Worm (Caenorhabditis elegans) whole organism, late embryonic: ENCODE data around the gene F53F4.17.

ENCODE experiments used
- C38D4.7 ChIP-seq: fragments of 200-800 bp; sonication (Bioruptor generic); optimal IDR thresholded peaks from 2 replicates; lab custom pipeline; 2018; ENCODE audit warnings: mild to moderate bottlenecking, missing genetic modification characterization, moderate library complexity, missing compliant biosample characterization
- K09A11.1 ChIP-seq: sonication (generic microtip); optimal IDR thresholded peaks from 2 replicates; lab custom pipeline; 2017; ENCODE audit warnings: antibody characterized with exemption, mild to moderate bottlenecking, missing genetic modification characterization, missing compliant biosample characterization; ENCODE audit not compliant: insufficient read depth
- T23F11.4 ChIP-seq: fragments of 200-800 bp; sonication (Bioruptor generic); optimal IDR thresholded peaks from 2 replicates; lab custom pipeline; 2018; ENCODE audit warnings: mild to moderate bottlenecking, missing genetic modification characterization, missing compliant biosample characterization
- ceh-14 ChIP-seq: sonication (generic microtip); optimal IDR thresholded peaks from 2 replicates; lab custom pipeline; 2016; ENCODE audit warnings: missing genotype, missing genetic modification characterization, missing compliant biosample characterization
- ceh-18 ChIP-seq: sonication (generic microtip); optimal IDR thresholded peaks from 2 replicates; lab custom pipeline; 2016; ENCODE audit warnings: missing genetic modification characterization, missing compliant biosample characterization
- ceh-19 ChIP-seq: fragments of 200-800 bp; sonication (Bioruptor generic); optimal IDR thresholded peaks from 2 replicates; lab custom pipeline; 2018; ENCODE audit warnings: mild to moderate bottlenecking, missing genetic modification characterization, missing compliant biosample characterization
- ceh-24 ChIP-seq: sonication (generic microtip); optimal IDR thresholded peaks from 2 replicates; lab custom pipeline; 2016; ENCODE audit warnings: mild to moderate bottlenecking, missing genetic modification characterization, missing compliant biosample characterization
- ceh-34 ChIP-seq: sonication (generic microtip); optimal IDR thresholded peaks from 2 replicates; lab custom pipeline; 2016; ENCODE audit warnings: mild to moderate bottlenecking, missing genetic modification characterization, missing compliant biosample characterization
- ceh-45 ChIP-seq: fragments of 200-800 bp; sonication (Bioruptor generic); IDR thresholded peaks from 2 replicates; pipeline ENCODE4 v1.3.6; 2022; ENCODE audit warnings: missing genetic modification reagents, missing genetic modification characterization, missing compliant biosample characterization
- ceh-9 ChIP-seq: sonication (generic microtip); optimal IDR thresholded peaks from 2 replicates; lab custom pipeline; 2016; ENCODE audit warnings: mild to moderate bottlenecking, missing genetic modification characterization, inconsistent platforms, missing compliant biosample characterization
- dmd-4 ChIP-seq: sonication (generic microtip); optimal IDR thresholded peaks from 2 replicates; lab custom pipeline; 2016; ENCODE audit warnings: borderline replicate concordance, missing genetic modification characterization, missing compliant biosample characterization
- dve-1 ChIP-seq: sonication (generic microtip); optimal IDR thresholded peaks from 2 replicates; lab custom pipeline; 2017; ENCODE audit warnings: antibody characterized with exemption, mild to moderate bottlenecking, missing genetic modification characterization, missing compliant biosample characterization
- elt-4 ChIP-seq: sonication (generic microtip); optimal IDR thresholded peaks from 2 replicates; lab custom pipeline; 2016; ENCODE audit warnings: missing genetic modification characterization, missing compliant biosample characterization
- eyg-1 ChIP-seq: sonication (generic microtip); optimal IDR thresholded peaks from 2 replicates; lab custom pipeline; 2016; ENCODE audit warnings: missing genotype, missing genetic modification characterization, missing compliant biosample characterization
- fkh-10 ChIP-seq: fragments of 150-350 bp; optimal IDR thresholded peaks from 2 replicates; lab custom pipeline; 2014; ENCODE audit warnings: missing biosample characterization, missing genetic modification reagents, missing genetic modification characterization
- hlh-15 ChIP-seq: sonication (generic microtip); optimal IDR thresholded peaks from 2 replicates; lab custom pipeline; 2016; ENCODE audit warnings: missing genetic modification characterization, missing compliant biosample characterization
- nfya-1 ChIP-seq: sonication (generic microtip); optimal IDR thresholded peaks from 2 replicates; lab custom pipeline; 2017; ENCODE audit warnings: missing genetic modification characterization, mild to moderate bottlenecking, missing compliant biosample characterization, antibody characterized with exemption, moderate library complexity
- nhr-11 ChIP-seq: fragments of 150-350 bp; optimal IDR thresholded peaks from 2 replicates; lab custom pipeline; 2014; ENCODE audit warnings: missing biosample characterization, missing genetic modification characterization
- nhr-232 ChIP-seq: sonication (generic microtip); optimal IDR thresholded peaks from 2 replicates; lab custom pipeline; 2016; ENCODE audit warnings: missing genetic modification characterization, missing compliant biosample characterization
- npax-4 ChIP-seq: sonication (generic microtip); optimal IDR thresholded peaks from 2 replicates; lab custom pipeline; 2016; ENCODE audit warnings: missing genetic modification characterization, missing compliant biosample characterization
- pat-9 ChIP-seq: fragments of 200-800 bp; sonication (Bioruptor generic); optimal IDR thresholded peaks from 2 replicates; lab custom pipeline; 2018; ENCODE audit warnings: mild to moderate bottlenecking, missing genetic modification characterization, moderate library complexity, missing compliant biosample characterization
- pax-1 ChIP-seq: fragments of 150-350 bp; optimal IDR thresholded peaks from 2 replicates; lab custom pipeline; 2014; ENCODE audit warnings: missing biosample characterization, missing genetic modification characterization
- pha-2 ChIP-seq: sonication (generic microtip); optimal IDR thresholded peaks from 2 replicates; lab custom pipeline; 2017; ENCODE audit warnings: mild to moderate bottlenecking, missing genetic modification characterization, missing compliant biosample characterization
- pha-4 ChIP-seq: fragments of 150-350 bp; optimal IDR thresholded peaks from 2 replicates; lab custom pipeline; 2018; ENCODE audit warnings: missing biosample characterization, missing genetic modification reagents, missing genetic modification characterization
- pqm-1 ChIP-seq: sonication (generic microtip); optimal IDR thresholded peaks from 2 replicates; lab custom pipeline; 2016; ENCODE audit warnings: missing genetic modification characterization, missing compliant biosample characterization
- pros-1 ChIP-seq: fragments of 150-350 bp; optimal IDR thresholded peaks from 2 replicates; lab custom pipeline; 2014; ENCODE audit warnings: missing biosample characterization, missing genetic modification reagents, missing genetic modification characterization
- ref-2 ChIP-seq: sonication (generic microtip); optimal IDR thresholded peaks from 2 replicates; lab custom pipeline; 2016; ENCODE audit warnings: missing genetic modification characterization, missing compliant biosample characterization
- rnt-1 ChIP-seq: sonication (generic microtip); optimal IDR thresholded peaks from 2 replicates; lab custom pipeline; 2016; ENCODE audit warnings: missing genetic modification characterization, missing compliant biosample characterization
- sox-2 ChIP-seq: fragments of 200-800 bp; sonication (Bioruptor generic); IDR thresholded peaks from 2 replicates; pipeline ENCODE4 v1.3.6; 2022; ENCODE audit warnings: missing genetic modification reagents, missing genetic modification characterization, missing compliant biosample characterization
- syd-9 ChIP-seq: sonication (generic microtip); optimal IDR thresholded peaks from 2 replicates; lab custom pipeline; 2016; ENCODE audit warnings: mild to moderate bottlenecking, missing genetic modification characterization, moderate library complexity, missing compliant biosample characterization
- tbx-7 ChIP-seq: sonication (generic microtip); optimal IDR thresholded peaks from 2 replicates; lab custom pipeline; 2016; ENCODE audit warnings: missing genotype, missing genetic modification characterization, missing compliant biosample characterization
- unc-55 ChIP-seq: sonication (generic microtip); optimal IDR thresholded peaks from 2 replicates; lab custom pipeline; 2017; ENCODE audit warnings: missing biosample characterization, missing genetic modification reagents, missing genetic modification characterization
- unc-86 ChIP-seq: sonication (generic microtip); optimal IDR thresholded peaks from 2 replicates; lab custom pipeline; 2016; ENCODE audit warnings: missing genetic modification characterization, missing compliant biosample characterization
- zip-5 ChIP-seq: sonication (generic microtip); optimal IDR thresholded peaks from 2 replicates; lab custom pipeline; 2016; ENCODE audit warnings: missing genetic modification characterization, missing compliant biosample characterization

The F53F4.17 gene

DNA sequence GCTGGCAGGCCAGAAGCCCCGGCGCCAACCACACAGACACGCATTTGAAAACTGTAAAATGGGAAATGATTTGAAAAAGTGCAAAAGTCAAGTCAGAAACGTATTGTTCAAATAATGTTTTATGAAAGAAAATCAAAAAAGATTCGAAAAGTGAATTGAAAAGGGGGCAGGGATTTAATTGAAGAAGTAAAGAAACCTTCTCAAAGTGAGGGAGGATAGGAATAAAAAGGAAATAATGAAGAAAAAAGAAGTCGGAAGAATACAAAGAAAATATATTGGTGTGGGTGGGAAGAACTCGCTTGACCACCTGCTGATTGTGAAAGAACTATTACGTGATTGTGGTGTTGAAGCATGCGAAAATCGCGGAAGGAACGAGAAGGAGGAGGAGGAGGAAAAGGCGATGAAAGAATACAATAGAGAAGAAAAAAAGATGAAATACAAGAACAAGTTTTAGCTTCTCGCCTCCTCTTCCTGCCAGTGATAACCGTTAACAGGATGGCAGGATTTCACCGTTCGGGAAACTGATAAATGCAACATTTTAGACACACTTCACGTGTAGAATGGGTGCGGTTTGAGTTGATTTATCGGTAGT is 18.7 kb downstream of the F53F4.17 start, which contains the start of gene fmo-4:
fmo-4 (minus strand) TSS at position 51 of the 592 bp plus-strand sequence.
- TF ChIP-seq C38D4.7 (GFP tag; lab: Kevin White, UChicago), result no peak
- TF ChIP-seq pros-1 (tag; lab: Kevin White, UChicago), result no peak
- TF ChIP-seq ceh-9 (tag; lab: Kevin White, UChicago), result no peak
- TF ChIP-seq dmd-4 (tag; lab: Kevin White, UChicago), result no peak
- no peak for TF ChIP-seq ref-2 (tag; lab: Kevin White, UChicago)
- TF ChIP-seq hlh-15 (tag; lab: Kevin White, UChicago), result no peak
- no peak for TF ChIP-seq ceh-24 (tag; lab: Kevin White, UChicago)
- no peak for TF ChIP-seq tbx-7
- TF ChIP-seq ceh-34 (tag; lab: Kevin White, UChicago), result no peak
- no peak for TF ChIP-seq ceh-19 (GFP tag; lab: Kevin White, UChicago)
- TF ChIP-seq pqm-1 (tag; lab: Kevin White, UChicago), result no peak
- TF ChIP-seq nhr-11 (tag; lab: Kevin White, UChicago), result no peak
- no peak for TF ChIP-seq syd-9 (tag; lab: Kevin White, UChicago)
- TF ChIP-seq dve-1 (tag; lab: Kevin White, UChicago), result no peak
- no peak for TF ChIP-seq pha-2 (tag; lab: Kevin White, UChicago)

DNA sequence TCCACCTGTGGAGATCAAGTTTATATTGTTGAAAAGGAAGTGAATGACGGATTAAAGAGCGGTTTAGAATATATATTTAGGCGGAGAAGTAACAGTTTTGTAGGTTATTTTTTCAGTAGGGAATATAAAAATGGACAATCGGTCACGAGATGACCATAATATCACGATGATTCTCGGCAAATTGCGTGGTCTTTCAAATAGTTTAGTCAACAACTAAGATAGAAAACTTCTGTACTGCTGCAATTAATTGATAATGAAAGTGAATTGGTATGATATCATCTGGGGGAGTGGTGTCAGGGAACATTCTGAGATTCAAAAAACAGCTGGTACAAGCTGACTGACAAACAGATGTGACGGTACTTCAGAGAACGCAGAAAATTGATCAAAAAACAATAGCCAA is 20.5 kb downstream of the F53F4.17 start:
- no peak for TF ChIP-seq pat-9 (tag; lab: Kevin White, UChicago)

DNA sequence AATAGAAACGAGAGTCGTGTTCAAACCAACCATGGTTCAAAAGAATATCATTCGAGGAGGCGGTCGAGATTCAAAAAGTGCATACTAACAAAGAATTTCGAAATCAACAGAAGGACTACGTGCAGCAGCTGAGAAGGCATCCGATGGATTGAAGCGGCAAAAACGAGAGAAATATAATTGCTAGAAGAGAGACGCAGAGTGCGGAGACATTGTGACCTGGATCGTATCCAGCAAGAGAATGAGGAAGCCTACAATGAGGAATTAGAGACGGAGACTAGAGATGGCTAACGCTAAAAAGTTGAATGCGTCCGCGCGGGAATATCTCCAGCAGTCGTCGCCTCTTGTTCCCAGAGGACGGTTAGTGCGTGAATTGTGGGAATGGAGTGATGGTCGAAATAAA is 21.8 kb downstream of the F53F4.17 start:
- no peak for TF ChIP-seq T23F11.4 (GFP tag; lab: Kevin White, UChicago)

DNA sequence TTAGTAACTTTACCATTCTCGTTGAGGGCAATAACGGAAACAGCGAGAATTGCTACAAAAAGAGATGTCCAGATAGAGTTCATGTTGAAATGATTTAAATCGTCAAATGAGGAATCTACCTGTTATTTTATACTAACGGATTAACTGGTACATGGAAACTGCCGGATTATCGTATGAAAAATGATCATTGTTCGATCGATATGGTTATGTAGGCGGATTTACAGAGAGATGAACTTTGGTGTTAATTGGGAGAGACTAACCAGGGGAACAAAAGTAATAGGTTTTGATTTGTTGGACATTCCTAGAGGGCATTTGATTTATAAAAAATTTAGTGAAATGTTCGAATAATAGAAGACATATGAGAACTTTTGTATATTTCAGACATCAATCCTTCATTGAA is 23.8 kb downstream of the F53F4.17 start, which contains the start of gene spig-9:
spig-9 (minus strand) TSS at position 101 of the 400 bp plus-strand sequence.
- TF ChIP-seq sox-2, result no peak

DNA sequence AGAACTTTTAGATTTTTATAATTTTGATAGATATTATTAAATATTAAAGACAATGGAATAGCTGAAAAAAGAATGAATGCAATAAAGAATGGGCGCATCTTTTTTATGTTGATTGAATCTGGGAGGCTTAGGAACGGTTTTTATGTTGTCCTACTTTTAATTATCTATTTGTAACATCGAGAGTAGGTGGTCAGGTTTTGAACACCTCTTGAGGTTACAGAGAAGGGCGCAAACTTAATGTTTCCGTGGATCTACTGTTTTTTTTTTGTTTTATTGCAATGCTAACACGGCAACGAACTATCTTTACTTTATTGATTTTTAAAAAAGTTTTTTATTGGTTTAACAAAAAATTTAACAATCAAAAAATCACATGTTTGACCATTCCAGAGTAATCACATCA is 25.9 kb downstream of the F53F4.17 start, which contains the start of gene F53F4.7:
F53F4.7 (minus strand) TSS at position 101 of the 400 bp plus-strand sequence.
- no peak for TF ChIP-seq unc-55 (GFP tag; lab: Kevin White, UChicago)
- TF ChIP-seq tbx-7, result no peak
- TF ChIP-seq pha-2 (tag; lab: Kevin White, UChicago), result no peak
- TF ChIP-seq eyg-1, result no peak
- no peak for TF ChIP-seq nfya-1 (tag; lab: Kevin White, UChicago)
- no peak for TF ChIP-seq K09A11.1
- TF ChIP-seq ceh-45 (GFP tag; lab: Robert Waterston, UW), result no peak
- TF ChIP-seq fkh-10, result no peak
- TF ChIP-seq pha-4 (tag; lab: Kevin White, UChicago), result no peak
- no peak for TF ChIP-seq ceh-18 (tag; lab: Kevin White, UChicago)
- TF ChIP-seq npax-4, result no peak
- TF ChIP-seq ceh-24 (tag; lab: Kevin White, UChicago), result no peak
- TF ChIP-seq, all 69 proteins: peak for 0

DNA sequence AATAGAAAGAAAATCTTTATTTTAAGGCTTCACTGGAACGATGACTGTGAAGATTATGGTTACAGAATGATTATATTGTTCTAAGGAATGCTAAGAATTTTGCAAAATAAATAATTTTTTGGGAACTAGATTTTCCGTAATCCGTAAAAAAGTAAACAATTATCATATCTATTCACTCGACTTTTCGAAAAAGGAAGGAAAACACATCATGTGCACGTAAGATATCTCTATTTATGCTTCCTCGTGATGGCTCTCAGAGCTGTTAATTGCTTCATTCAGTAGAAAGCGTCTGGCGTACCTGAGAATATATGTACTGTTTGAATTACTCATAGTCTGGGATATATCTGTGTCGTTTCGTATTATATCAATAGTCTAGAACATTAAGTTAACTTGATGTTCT is 31.8 kb downstream of the F53F4.17 start, which contains the start of gene srd-11:
srd-11 (minus strand) TSS at position 101 of the 400 bp plus-strand sequence.
- no peak for TF ChIP-seq hlh-15 (tag; lab: Kevin White, UChicago)
- no peak for TF ChIP-seq pax-1
- no peak for TF ChIP-seq eyg-1
- no peak for TF ChIP-seq ceh-45 (GFP tag; lab: Robert Waterston, UW)
- TF ChIP-seq ceh-24 (tag; lab: Kevin White, UChicago), result no peak
- TF ChIP-seq pros-1 (tag; lab: Kevin White, UChicago), result no peak
- no peak for TF ChIP-seq pat-9 (tag; lab: Kevin White, UChicago)
- no peak for TF ChIP-seq unc-86
- TF ChIP-seq ceh-18 (tag; lab: Kevin White, UChicago), result no peak
- no peak for TF ChIP-seq zip-5 (tag; lab: Kevin White, UChicago)
- no peak for TF ChIP-seq K09A11.1
- no peak for TF ChIP-seq rnt-1
- no peak for TF ChIP-seq C38D4.7 (GFP tag; lab: Kevin White, UChicago)
- no peak for TF ChIP-seq nhr-232
- TF ChIP-seq ceh-14, result no peak
- no peak for TF ChIP-seq elt-4 (tag; lab: Kevin White, UChicago)
- no peak for TF ChIP-seq ceh-9 (tag; lab: Kevin White, UChicago)
- TF ChIP-seq ceh-34 (tag; lab: Kevin White, UChicago), result no peak
